Worm (Caenorhabditis elegans): ENCODE measurements around the gene ldb-1.
A peak's percentile ranks its signal among the peaks of the same experiment; 100 is the strongest.

ldb-1 gene

DNA sequence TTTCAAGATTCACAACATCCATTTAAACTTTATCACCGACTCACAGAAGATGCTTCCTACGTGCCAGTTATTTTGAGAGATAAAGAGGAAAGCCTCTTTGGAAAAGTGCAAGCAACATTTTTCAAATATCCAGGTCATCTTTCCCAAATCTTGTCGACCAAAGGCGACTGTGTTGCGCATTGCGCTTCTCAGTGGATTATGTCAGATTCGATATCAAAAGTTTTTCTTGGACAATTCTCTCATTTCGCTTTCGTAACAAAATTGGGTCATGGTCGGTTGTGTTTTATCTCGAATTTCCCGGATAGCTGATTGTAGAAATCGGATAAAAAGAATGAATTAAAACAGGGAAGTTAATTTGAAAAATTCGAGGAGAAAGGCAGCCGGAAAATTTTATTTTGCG lies 38.5 kb downstream of the ldb-1 start:
- no peak for TF ChIP-seq unc-39 (tag; optimal IDR thresholded peaks at IDR 0.05)
- peak; percentile 44 for TF ChIP-seq blmp-1 (tag; optimal IDR thresholded peaks at IDR 0.05)
- peak; percentile 33 for TF ChIP-seq ham-2 (GFP tag; optimal IDR thresholded peaks at IDR 0.05)
- TF ChIP-seq elt-1 (tag; optimal IDR thresholded peaks at IDR 0.05; ENCODE audit: borderline replicate concordance, insufficient read depth) = peak; percentile 5

- TF ChIP-seq ces-1 (GFP tag; optimal IDR thresholded peaks at IDR 0.05) (peak; percentile 52), M03D4.4 (tag; optimal IDR thresholded peaks at IDR 0.05) (no peak)
Observed at ce11 chrX:11068334-11068733, 39.6 kb downstream of the ldb-1 start, which contains the start of gene apt-9. Gene apt-9, plus strand, starts transcription at chrX:11068527.

ce11 chrX:11072701-11073100 lies 44.0 kb downstream of the ldb-1 start:
- TF ChIP-seq nhr-28 (tag; optimal IDR thresholded peaks at IDR 0.05) (no peak), lin-13 (tag; optimal IDR thresholded peaks at IDR 0.05) (peak; percentile 22)

- no peak for TF ChIP-seq nhr-76 (tag; optimal IDR thresholded peaks at IDR 0.05)
- TF ChIP-seq unc-62 (GFP tag; optimal IDR thresholded peaks at IDR 0.05) = no peak
- no peak for TF ChIP-seq drap-1 (GFP tag; optimal IDR thresholded peaks at IDR 0.05)
- no peak for TF ChIP-seq mls-2 (tag; optimal IDR thresholded peaks at IDR 0.05)
- no peak for TF ChIP-seq cnd-1 (tag; optimal IDR thresholded peaks at IDR 0.05)
- no peak for TF ChIP-seq elt-3 (tag; optimal IDR thresholded peaks at IDR 0.05)
Observed at ce11 chrX:11073358-11073757, 44.6 kb downstream of the ldb-1 start, which contains the start of gene W04G3.5. Gene W04G3.5, plus strand, starts transcription at chrX:11073658.

ce11 chrX:11076491-11076890 lies 47.8 kb downstream of the ldb-1 start, which contains the start of gene W04G3.12:
Gene W04G3.12, minus strand, starts transcription at chrX:11076801.
- TF ChIP-seq tbx-8 (GFP tag; optimal IDR thresholded peaks at IDR 0.05) (no peak), nhr-28 (tag; optimal IDR thresholded peaks at IDR 0.05) (no peak), mep-1 (tag; optimal IDR thresholded peaks at IDR 0.05) (no peak), hlh-1 (tag; optimal IDR thresholded peaks at IDR 0.05) (no peak), mab-5 (tag; optimal IDR thresholded peaks at IDR 0.05) (no peak), ham-2 (GFP tag; optimal IDR thresholded peaks at IDR 0.05) (no peak), sptf-1 (tag; optimal IDR thresholded peaks at IDR 0.05) (no peak), ceh-83 (GFP tag; optimal IDR thresholded peaks at IDR 0.05) (no peak), nhr-12 (tag; optimal IDR thresholded peaks at IDR 0.05) (no peak), ces-1 (GFP tag; optimal IDR thresholded peaks at IDR 0.05) (no peak), sem-2 (GFP tag; optimal IDR thresholded peaks at IDR 0.05) (no peak), blmp-1 (tag; optimal IDR thresholded peaks at IDR 0.05) (no peak), drap-1 (GFP tag; optimal IDR thresholded peaks at IDR 0.05) (no peak), elt-3 (tag; optimal IDR thresholded peaks at IDR 0.05) (no peak)

DNA sequence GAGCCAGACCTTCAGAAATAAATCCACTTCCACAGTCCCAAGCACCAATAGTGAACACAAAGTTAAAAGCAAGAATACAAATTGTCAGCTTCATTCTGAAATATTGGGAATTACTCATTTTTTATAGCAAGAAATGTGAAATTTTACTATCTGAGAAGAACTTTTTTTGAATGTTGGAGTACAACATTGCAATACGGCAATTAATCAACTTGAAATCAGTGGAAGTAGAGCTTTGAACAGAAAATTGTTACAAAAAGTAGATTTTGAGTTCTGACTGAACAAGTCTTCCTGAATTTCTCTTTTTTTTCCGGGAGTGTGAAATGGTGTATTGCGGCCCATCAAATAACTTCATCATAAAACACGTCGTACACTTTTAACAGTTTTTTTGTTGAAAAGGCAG lies 49.4 kb downstream of the ldb-1 start, which contains the start of gene W04G3.10:
Gene W04G3.10, minus strand, starts transcription at position 101 of the 400 bp plus-strand sequence.
- TF ChIP-seq pha-4 (tag; optimal IDR thresholded peaks at IDR 0.05) (no peak), lin-32 (GFP tag; optimal IDR thresholded peaks at IDR 0.05) (no peak), nhr-76 (tag; optimal IDR thresholded peaks at IDR 0.05) (no peak), bed-3 (GFP tag; optimal IDR thresholded peaks at IDR 0.05) (no peak), unc-39 (tag; optimal IDR thresholded peaks at IDR 0.05) (no peak), ces-1 (GFP tag; optimal IDR thresholded peaks at IDR 0.05) (no peak), flh-1 (GFP tag; optimal IDR thresholded peaks at IDR 0.05) (no peak), lin-13 (tag; optimal IDR thresholded peaks at IDR 0.05) (no peak), M03D4.4 (tag; optimal IDR thresholded peaks at IDR 0.05) (no peak), nhr-28 (tag; optimal IDR thresholded peaks at IDR 0.05) (no peak), sem-2 (GFP tag; optimal IDR thresholded peaks at IDR 0.05) (no peak), nhr-237 (tag; optimal IDR thresholded peaks at IDR 0.05) (no peak), unc-62 (GFP tag; optimal IDR thresholded peaks at IDR 0.05) (no peak), cnd-1 (tag; optimal IDR thresholded peaks at IDR 0.05) (no peak), nhr-2 (tag; optimal IDR thresholded peaks at IDR 0.05) (no peak), tbx-8 (GFP tag; optimal IDR thresholded peaks at IDR 0.05) (no peak), ceh-43 (GFP tag; optimal IDR thresholded peaks at IDR 0.05) (no peak), mep-1 (tag; optimal IDR thresholded peaks at IDR 0.05) (no peak), snpc-4 (tag; optimal IDR thresholded peaks at IDR 0.05) (no peak), ceh-83 (GFP tag; optimal IDR thresholded peaks at IDR 0.05) (no peak)

All from whole organism, mixed stage, embryonic.